Worm (Caenorhabditis elegans) whole organism, early embryonic: Measurements from ENCODE around the gene msp-77.

Experiments used
- B0310.2 ChIP-seq: sonication (generic microtip); optimal IDR thresholded peaks from 2 replicates; lab custom pipeline; 2016; ENCODE audit warnings: mild to moderate bottlenecking, missing genetic modification characterization, missing compliant biosample characterization
- aly-1 ChIP-seq: sonication (generic microtip); optimal IDR thresholded peaks from 2 replicates; lab custom pipeline; 2016; ENCODE audit warnings: missing genetic modification characterization, missing compliant biosample characterization
- ama-1 ChIP-seq: fragments of 150-350 bp; optimal IDR thresholded peaks from 2 replicates; lab custom pipeline; 2014
- ets-7 ChIP-seq: sonication (generic microtip); optimal IDR thresholded peaks from 2 replicates; lab custom pipeline; 2016; ENCODE audit warnings: missing genotype, missing genetic modification characterization, missing compliant biosample characterization
- hmg-4 ChIP-seq: fragments of 200-800 bp; sonication (Bioruptor generic); optimal IDR thresholded peaks from 2 replicates; lab custom pipeline; 2018; ENCODE audit warnings: mild to moderate bottlenecking, missing genetic modification characterization, missing compliant biosample characterization
- sea-1 ChIP-seq: fragments of 200-800 bp; sonication (Bioruptor generic); conservative IDR thresholded peaks from 2 replicates; pipeline ENCODE4 v1.3.6; 2022; ENCODE audit warnings: missing genetic modification characterization, missing compliant biosample characterization
- tbx-11 ChIP-seq: fragments of 200-800 bp; sonication (Bioruptor generic); IDR thresholded peaks from 2 replicates; pipeline ENCODE4 v1.3.6; 2022; ENCODE audit warnings: missing genetic modification characterization, missing compliant biosample characterization
- tra-4 ChIP-seq: sonication (generic microtip); optimal IDR thresholded peaks from 2 replicates; lab custom pipeline; 2017; ENCODE audit warnings: missing genetic modification characterization, missing compliant biosample characterization

ce11 chrIV:9875646-9876045 is 18.8 kb upstream of the msp-77 start:
- TF ChIP-seq sea-1 (GFP tag; lab: Robert Waterston, UW) = no peak
- no peak for TF ChIP-seq ama-1 (lab: Kevin White, UChicago)
- TF ChIP-seq aly-1 (tag; lab: Kevin White, UChicago) = no peak
- no peak for TF ChIP-seq B0310.2 (tag; lab: Kevin White, UChicago)
- no peak for TF ChIP-seq tbx-11 (GFP tag; lab: Robert Waterston, UW)
- TF ChIP-seq ets-7 (tag; lab: Kevin White, UChicago) = no peak
- TF ChIP-seq hmg-4 (GFP tag; lab: Kevin White, UChicago) = no peak
- no peak for TF ChIP-seq tra-4 (tag; lab: Kevin White, UChicago)
